Worm (Caenorhabditis elegans): ENCODE results near the gene sra-9.
A peak's percentile ranks its signal among the peaks of the same experiment; 100 is the strongest.

Gene sra-9

DNA sequence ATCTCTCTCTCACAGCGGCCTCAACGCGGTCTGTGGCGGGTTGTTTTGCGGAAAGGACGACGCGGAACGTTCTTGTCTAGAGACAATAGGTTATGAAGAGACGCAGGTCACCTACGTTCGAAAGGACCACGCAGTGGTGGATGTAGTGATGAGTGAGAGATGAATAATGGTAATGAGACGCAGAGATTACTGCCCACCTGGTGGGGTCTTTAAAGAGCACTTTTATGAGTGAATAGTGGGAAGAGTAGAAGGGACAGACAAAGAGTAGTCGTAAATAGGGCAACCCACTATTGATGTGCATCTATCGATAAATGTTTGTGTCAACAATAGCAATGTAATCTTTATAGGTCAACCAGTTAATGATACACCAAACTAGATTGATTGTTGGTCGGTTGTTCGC, 41.1 kb upstream of the sra-9 start (continued):
- TF ChIP-seq nhr-232 (tag; optimal IDR thresholded peaks at IDR 0.05) (no peak), ttx-3 (tag; optimal IDR thresholded peaks at IDR 0.05) (no peak), rnt-1 (tag; optimal IDR thresholded peaks at IDR 0.05) (peak; percentile 52), T23F11.4 (GFP tag; optimal IDR thresholded peaks at IDR 0.05) (no peak), syd-9 (tag; optimal IDR thresholded peaks at IDR 0.05) (no peak), pha-2 (tag; optimal IDR thresholded peaks at IDR 0.05) (no peak), ref-2 (tag; optimal IDR thresholded peaks at IDR 0.05) (peak; percentile 60), lin-11 (tag; optimal IDR thresholded peaks at IDR 0.05) (no peak), C38D4.7 (GFP tag; optimal IDR thresholded peaks at IDR 0.05) (no peak)

- TF ChIP-seq eyg-1 (tag; optimal IDR thresholded peaks at IDR 0.05): no peak
- no peak for TF ChIP-seq sdc-2 (tag; optimal IDR thresholded peaks at IDR 0.05)
- TF ChIP-seq ceh-2 (tag; optimal IDR thresholded peaks at IDR 0.05): no peak
- no peak for TF ChIP-seq pag-3 (tag; optimal IDR thresholded peaks at IDR 0.05; ENCODE audit: borderline replicate concordance)
- TF ChIP-seq sox-2 (GFP tag; IDR thresholded peaks at IDR 0.05): no peak
- TF ChIP-seq ets-4 (tag; optimal IDR thresholded peaks at IDR 0.05): no peak
- no peak for TF ChIP-seq nhr-11 (tag; optimal IDR thresholded peaks at IDR 0.05)
- TF ChIP-seq pax-1 (tag; optimal IDR thresholded peaks at IDR 0.05): no peak
- no peak for TF ChIP-seq fkh-6 (tag; optimal IDR thresholded peaks at IDR 0.05)
These were observed 38.7 kb upstream of the sra-9 start for ce11 chrII:9493242-9494058.

DNA sequence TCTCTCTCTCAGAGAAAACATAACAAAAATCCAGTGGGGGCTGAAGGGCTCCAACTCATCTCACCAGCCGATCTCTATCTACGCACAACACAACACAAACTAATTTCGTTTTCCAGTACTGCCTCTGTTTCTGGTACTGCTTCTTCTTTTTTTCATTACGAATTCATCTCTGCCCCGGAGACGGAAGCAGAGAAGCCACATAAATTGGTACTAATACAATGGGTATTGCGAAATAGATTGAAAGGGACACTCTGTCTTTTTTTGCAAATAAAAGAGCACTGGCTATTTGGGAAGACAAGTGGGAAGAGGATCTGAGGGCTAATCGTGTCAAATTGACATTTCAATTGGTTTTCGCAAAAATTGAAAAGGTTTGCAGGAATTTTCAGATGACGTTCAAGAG, 34.8 kb upstream of the sra-9 start:
- TF ChIP-seq ceh-9 (tag; optimal IDR thresholded peaks at IDR 0.05) (no peak), C08G9.2 (tag; optimal IDR thresholded peaks at IDR 0.05) (no peak), ttx-3 (tag; optimal IDR thresholded peaks at IDR 0.05) (no peak), ceh-14 (tag; optimal IDR thresholded peaks at IDR 0.05) (peak; percentile 13), hlh-13 (GFP tag; optimal IDR thresholded peaks at IDR 0.05) (no peak), pha-2 (tag; optimal IDR thresholded peaks at IDR 0.05) (no peak), ceh-48 (tag; optimal IDR thresholded peaks at IDR 0.05) (no peak), elt-4 (tag; optimal IDR thresholded peaks at IDR 0.05) (no peak), ceh-31 (tag; optimal IDR thresholded peaks at IDR 0.05) (peak; percentile 18), hlh-15 (tag; optimal IDR thresholded peaks at IDR 0.05) (no peak), ceh-22 (tag; optimal IDR thresholded peaks at IDR 0.05) (no peak), ceh-18 (tag; optimal IDR thresholded peaks at IDR 0.05) (no peak), unc-86 (tag; optimal IDR thresholded peaks at IDR 0.05) (no peak), K09A11.1 (tag; optimal IDR thresholded peaks at IDR 0.05; ENCODE audit: insufficient read depth) (no peak), hlh-6 (tag; optimal IDR thresholded peaks at IDR 0.05) (no peak), ceh-2 (tag; optimal IDR thresholded peaks at IDR 0.05) (no peak), rnt-1 (tag; optimal IDR thresholded peaks at IDR 0.05) (no peak), fax-1 (tag; optimal IDR thresholded peaks at IDR 0.05) (no peak), fkh-6 (tag; optimal IDR thresholded peaks at IDR 0.05) (no peak), npax-4 (tag; optimal IDR thresholded peaks at IDR 0.05) (no peak), ceh-6 (GFP tag; optimal IDR thresholded peaks at IDR 0.05) (no peak), unc-42 (tag; optimal IDR thresholded peaks at IDR 0.05) (peak; percentile 75), eyg-1 (tag; optimal IDR thresholded peaks at IDR 0.05) (no peak), ceh-34 (tag; optimal IDR thresholded peaks at IDR 0.05) (no peak), lim-6 (tag; optimal IDR thresholded peaks at IDR 0.05) (peak; percentile 1)

DNA sequence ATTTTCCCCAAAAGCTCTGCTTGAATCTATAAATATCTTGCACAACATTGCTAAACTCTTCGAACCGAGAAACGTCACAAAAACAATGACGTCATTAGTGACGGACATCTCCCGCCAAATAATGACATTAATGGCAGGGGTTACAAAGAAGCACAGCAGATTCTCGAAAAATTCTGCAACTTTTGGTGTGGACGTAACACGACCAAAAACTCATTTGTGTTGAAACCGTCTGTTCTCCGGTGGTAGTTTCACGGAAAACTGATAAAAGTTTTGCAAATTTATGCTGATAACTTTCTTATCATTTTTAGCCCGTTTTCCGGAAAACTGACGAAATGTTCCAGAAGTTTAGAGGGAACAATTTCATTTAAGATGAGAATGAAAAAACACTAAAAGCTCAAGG, 33.5 kb upstream of the sra-9 start:
- TF ChIP-seq npax-4 (tag; optimal IDR thresholded peaks at IDR 0.05) (no peak), unc-42 (tag; optimal IDR thresholded peaks at IDR 0.05) (peak; percentile 29), elt-2 (tag; optimal IDR thresholded peaks at IDR 0.05) (peak; percentile 4)

Data from whole organism, late embryonic.